Worm (Caenorhabditis elegans): Measurements from ENCODE around the gene F11C1.7.

The F11C1.7 gene

ce11 chrX:12975595-12976089 is 13.5 kb upstream of the F11C1.7 start, which contains the start of gene ppk-3 (continued):
- TF ChIP-seq attf-6 (GFP tag; IDR thresholded peaks at IDR 0.05) = no peak
- TF ChIP-seq lin-40 (tag; optimal IDR thresholded peaks at IDR 0.05) = peak; percentile 67
- TF ChIP-seq ztf-28 (GFP tag; IDR thresholded peaks at IDR 0.05) = no peak
- TF ChIP-seq efl-1 (GFP tag; optimal IDR thresholded peaks at IDR 0.05) = peak; percentile 62
- TF ChIP-seq rcor-1 (GFP tag; IDR thresholded peaks at IDR 0.05) = 0 out of 2 replicates have a peak, but pooled peaks have one; percentile 25
- TF ChIP-seq fkh-3 (tag; optimal IDR thresholded peaks at IDR 0.05) = no peak
- TF ChIP-seq chd-7 (tag; optimal IDR thresholded peaks at IDR 0.05) = no peak
- no peak for TF ChIP-seq unc-130 (GFP tag; optimal IDR thresholded peaks at IDR 0.05)
- no peak for TF ChIP-seq aptf-2 (GFP tag; conservative IDR thresholded peaks at IDR 0.05)
- 0 out of 2 replicates have a peak, but pooled peaks have one; percentile 58 for TF ChIP-seq ztf-6 (GFP tag; IDR thresholded peaks at IDR 0.05)
- no peak for TF ChIP-seq unc-62 (GFP tag; optimal IDR thresholded peaks at IDR 0.05)
- no peak for TF ChIP-seq hrde-1 (tag; optimal IDR thresholded peaks at IDR 0.05; ENCODE audit: borderline replicate concordance)
- no peak for TF ChIP-seq egl-44 (GFP tag; IDR thresholded peaks at IDR 0.05)
- 0 out of 2 replicates have a peak, but pooled peaks have one; percentile 56 for TF ChIP-seq lin-26 (GFP tag; IDR thresholded peaks at IDR 0.05)
- peak; percentile 15 for TF ChIP-seq F23B12.7 (tag; optimal IDR thresholded peaks at IDR 0.05; ENCODE audit: insufficient read depth)
- TF ChIP-seq madf-10 (tag; optimal IDR thresholded peaks at IDR 0.05) = no peak
- TF ChIP-seq cebp-1 (GFP tag; IDR thresholded peaks at IDR 0.05) = peak; percentile 36; the same call in 1 of the 2 replicates
- peak; percentile 92 for TF ChIP-seq cebp-1 (tag; optimal IDR thresholded peaks at IDR 0.05)
- TF ChIP-seq tbx-9 (tag; optimal IDR thresholded peaks at IDR 0.05; ENCODE audit: borderline replicate concordance) = no peak
- TF ChIP-seq let-526 (GFP tag; IDR thresholded peaks at IDR 0.05) = 0 out of 2 replicates have a peak, but pooled peaks have one; percentile 25
- 0 out of 2 replicates have a peak, but pooled peaks have one; percentile 27 for TF ChIP-seq K11D2.4 (GFP tag; IDR thresholded peaks at IDR 0.05)
- TF ChIP-seq lag-1 (GFP tag; IDR thresholded peaks at IDR 0.05) = no peak
- no peak for TF ChIP-seq die-1 (tag; optimal IDR thresholded peaks at IDR 0.05)
- TF ChIP-seq K12H6.12 (tag; optimal IDR thresholded peaks at IDR 0.05) = peak; percentile 32
- no peak for TF ChIP-seq somi-1 (GFP tag; optimal IDR thresholded peaks at IDR 0.05)
- TF ChIP-seq nhr-80 (tag; optimal IDR thresholded peaks at IDR 0.05) = peak; percentile 22
- TF ChIP-seq cebp-2 (GFP tag; IDR thresholded peaks at IDR 0.05) = no peak
- no peak for TF ChIP-seq sdz-38 (tag; optimal IDR thresholded peaks at IDR 0.05)
- peak; percentile 10 for TF ChIP-seq gei-17 (GFP tag; optimal IDR thresholded peaks at IDR 0.05)
- peak; percentile 92 for TF ChIP-seq hmg-1.2 (GFP tag; IDR thresholded peaks at IDR 0.05)
- TF ChIP-seq ceh-58 (GFP tag; IDR thresholded peaks at IDR 0.05) = no peak
- TF ChIP-seq ZK185.1 (tag; optimal IDR thresholded peaks at IDR 0.05; ENCODE audit: poor library complexity, severe bottlenecking) = no peak
- TF ChIP-seq tbp1 (GFP tag; optimal IDR thresholded peaks at IDR 0.05) = peak; percentile 9
- peak; percentile 72 for TF ChIP-seq dox-1 (GFP tag; IDR thresholded peaks at IDR 0.05)
- TF ChIP-seq nfyb-1 (GFP tag; IDR thresholded peaks at IDR 0.05) = no peak
- TF ChIP-seq B0336.3 (GFP tag; IDR thresholded peaks at IDR 0.05) = 0 out of 2 replicates have a peak, but pooled peaks have one; percentile 28
- TF ChIP-seq attf-5 (GFP tag; optimal IDR thresholded peaks at IDR 0.05) = peak; percentile 3
- no peak for TF ChIP-seq F33H1.4 (GFP tag; IDR thresholded peaks at IDR 0.05)
- TF ChIP-seq ceh-27 (GFP tag; optimal IDR thresholded peaks at IDR 0.05) = peak; percentile 37
- TF ChIP-seq xnd-1 (tag; optimal IDR thresholded peaks at IDR 0.05) = no peak
- no peak for TF ChIP-seq snpc-3.4 (tag; optimal IDR thresholded peaks at IDR 0.05)
- TF ChIP-seq snpc-4 (GFP tag; optimal IDR thresholded peaks at IDR 0.05) = no peak
- TF ChIP-seq snpc-4 (tag; optimal IDR thresholded peaks at IDR 0.05) = no peak
- 0 out of 2 replicates have a peak, but pooled peaks have one; percentile 32 for TF ChIP-seq pbrm-1 (GFP tag; IDR thresholded peaks at IDR 0.05)
- TF ChIP-seq hsf-1 (GFP tag; IDR thresholded peaks at IDR 0.05) = no peak
- no peak for TF ChIP-seq Y53G8AR.9 (GFP tag; conservative IDR thresholded peaks at IDR 0.05)
- TF ChIP-seq F57A8.1 (GFP tag; optimal IDR thresholded peaks at IDR 0.05) = no peak

Data from whole organism, young adult.